Worm (Caenorhabditis elegans) whole organism, L3 larva: ENCODE measurements around the gene C39E9.7.

Source experiments
- ama-1 ChIP-seq: fragments of 150-350 bp; optimal IDR thresholded peaks from 2 replicates; lab custom pipeline; 2018
- ceh-82 ChIP-seq: fragments of 150-350 bp; optimal IDR thresholded peaks from 2 replicates; lab custom pipeline; 2014; ENCODE audit warnings: missing biosample characterization, missing genetic modification characterization
- egl-27 ChIP-seq: sonication (generic microtip); optimal IDR thresholded peaks from 4 replicates; lab custom pipeline; 2017; ENCODE audit warnings: missing biosample characterization, missing genetic modification reagents, missing genetic modification characterization
- fkh-10 ChIP-seq: sonication (generic microtip); optimal IDR thresholded peaks from 2 replicates; lab custom pipeline; 2017; ENCODE audit warnings: missing biosample characterization, missing genetic modification reagents, missing genetic modification characterization
- lin-39 ChIP-seq: fragments of 150-350 bp; optimal IDR thresholded peaks from 2 replicates; lab custom pipeline; 2018; ENCODE audit warnings: missing biosample characterization, missing genetic modification reagents, missing genetic modification characterization
- nhr-12 ChIP-seq: fragments of 150-350 bp; optimal IDR thresholded peaks from 2 replicates; lab custom pipeline; 2014; ENCODE audit warnings: missing biosample characterization, missing genetic modification characterization
- nhr-237 ChIP-seq: fragments of 150-350 bp; optimal IDR thresholded peaks from 2 replicates; lab custom pipeline; 2014; ENCODE audit warnings: missing biosample characterization, missing genetic modification characterization
- nhr-28 ChIP-seq: fragments of 150-350 bp; optimal IDR thresholded peaks from 2 replicates; lab custom pipeline; 2014; ENCODE audit warnings: missing biosample characterization, missing genetic modification characterization
- nhr-76 ChIP-seq: fragments of 150-350 bp; sonication (generic microtip); optimal IDR thresholded peaks from 5 replicates; lab custom pipeline; 2014; ENCODE audit warnings: missing biosample characterization, missing genetic modification characterization
- skn-1 ChIP-seq: fragments of 150-350 bp; optimal IDR thresholded peaks from 2 replicates; lab custom pipeline; 2014; ENCODE audit warnings: missing biosample characterization, missing genetic modification characterization
- snpc-4 ChIP-seq: fragments of 150-350 bp; optimal IDR thresholded peaks from 2 replicates; lab custom pipeline; 2014; ENCODE audit warnings: missing biosample characterization, missing genetic modification characterization
- unc-39 ChIP-seq: sonication (generic microtip); optimal IDR thresholded peaks from 4 replicates; lab custom pipeline; 2017; ENCODE audit warnings: missing biosample characterization, missing genetic modification characterization
- unc-62 ChIP-seq: fragments of 150-350 bp; sonication (generic microtip); optimal IDR thresholded peaks from 4 replicates; lab custom pipeline; 2014; ENCODE audit warnings: missing biosample characterization, missing genetic modification reagents, missing genetic modification characterization

- TF ChIP-seq nhr-76 (tag; lab: Kevin White, UChicago) (no peak), nhr-237 (tag; lab: Kevin White, UChicago) (no peak), snpc-4 (no peak), unc-62 (GFP tag; lab: Kevin White, UChicago) (no peak), nhr-12 (no peak), egl-27 (tag; lab: Kevin White, UChicago) (no peak), ama-1 (no peak), lin-39 (tag; lab: Kevin White, UChicago) (no peak), skn-1 (tag; lab: Kevin White, UChicago) (no peak), unc-39 (no peak), ceh-82 (tag; lab: Kevin White, UChicago) (no peak), fkh-10 (GFP tag; lab: Kevin White, UChicago) (no peak), nhr-28 (tag; lab: Kevin White, UChicago) (no peak)
Measured at ce11 chrIV:13067200-13067599, 9.3 kb downstream of the C39E9.7 start, which contains the start of gene col-131.
